Worm (Caenorhabditis elegans): ENCODE data around the gene nphp-1.

Gene nphp-1

ce11 chrII:10665031-10665430 lies 13.0 kb upstream of the nphp-1 start, which contains the start of gene D2089.3:
Gene D2089.3 (minus strand): TSS chrII:10665131.
- TF ChIP-seq snpc-4 (tag; optimal IDR thresholded peaks at IDR 0.05), result no peak
- no peak for TF ChIP-seq hlh-1 (tag; optimal IDR thresholded peaks at IDR 0.05)
- no peak for TF ChIP-seq ceh-39 (tag; optimal IDR thresholded peaks at IDR 0.05)
- no peak for TF ChIP-seq nhr-237 (tag; optimal IDR thresholded peaks at IDR 0.05)
- no peak for TF ChIP-seq unc-39 (tag; optimal IDR thresholded peaks at IDR 0.05)
- TF ChIP-seq unc-120 (tag; optimal IDR thresholded peaks at IDR 0.05; ENCODE audit: poor library complexity, severe bottlenecking), result no peak

- TF ChIP-seq zip-8 (tag; optimal IDR thresholded peaks at IDR 0.05) (no peak), lin-13 (tag; optimal IDR thresholded peaks at IDR 0.05) (no peak), ces-1 (GFP tag; optimal IDR thresholded peaks at IDR 0.05) (peak; percentile 43), cnd-1 (tag; optimal IDR thresholded peaks at IDR 0.05) (no peak), ceh-39 (tag; optimal IDR thresholded peaks at IDR 0.05) (peak; percentile 51), unc-120 (tag; optimal IDR thresholded peaks at IDR 0.05; ENCODE audit: poor library complexity, severe bottlenecking) (no peak), nhr-28 (tag; optimal IDR thresholded peaks at IDR 0.05) (no peak), mab-5 (tag; optimal IDR thresholded peaks at IDR 0.05) (no peak), ceh-43 (GFP tag; optimal IDR thresholded peaks at IDR 0.05) (no peak), unc-62 (GFP tag; optimal IDR thresholded peaks at IDR 0.05) (no peak), mep-1 (tag; optimal IDR thresholded peaks at IDR 0.05) (no peak), pha-4 (tag; optimal IDR thresholded peaks at IDR 0.05) (no peak), nhr-2 (tag; optimal IDR thresholded peaks at IDR 0.05) (no peak), drap-1 (GFP tag; optimal IDR thresholded peaks at IDR 0.05) (no peak), snpc-4 (tag; optimal IDR thresholded peaks at IDR 0.05) (no peak)
These were observed 10.6 kb upstream of the nphp-1 start, which contains the start of gene D2089.8 for ce11 chrII:10662698-10663097. Gene D2089.8 (minus strand): TSS chrII:10662781.

DNA sequence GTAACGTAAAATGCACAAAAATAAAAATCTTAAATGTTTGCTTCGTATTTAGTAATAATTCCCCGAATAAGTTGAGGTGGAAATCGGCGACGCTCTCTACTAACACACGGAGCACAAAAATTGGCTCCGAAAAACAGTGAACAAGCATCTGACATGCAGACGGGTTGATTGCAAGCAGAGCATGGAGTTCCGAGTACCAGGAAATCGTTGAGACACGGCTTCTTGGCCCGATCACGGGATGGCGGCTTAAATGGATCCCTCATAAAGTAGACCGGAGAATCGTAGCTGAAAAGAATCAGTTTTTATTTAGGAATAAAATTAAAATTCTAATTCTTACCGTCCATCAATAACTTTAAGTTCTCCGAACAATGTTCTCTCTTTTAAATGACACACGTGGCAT lies 10.2 kb upstream of the nphp-1 start:
- TF ChIP-seq unc-120 (tag; optimal IDR thresholded peaks at IDR 0.05; ENCODE audit: poor library complexity, severe bottlenecking) (no peak), ceh-83 (GFP tag; optimal IDR thresholded peaks at IDR 0.05) (peak; percentile 15), mab-5 (tag; optimal IDR thresholded peaks at IDR 0.05) (no peak), unc-39 (tag; optimal IDR thresholded peaks at IDR 0.05) (no peak), sptf-1 (tag; optimal IDR thresholded peaks at IDR 0.05) (no peak), nhr-237 (tag; optimal IDR thresholded peaks at IDR 0.05) (no peak)

DNA sequence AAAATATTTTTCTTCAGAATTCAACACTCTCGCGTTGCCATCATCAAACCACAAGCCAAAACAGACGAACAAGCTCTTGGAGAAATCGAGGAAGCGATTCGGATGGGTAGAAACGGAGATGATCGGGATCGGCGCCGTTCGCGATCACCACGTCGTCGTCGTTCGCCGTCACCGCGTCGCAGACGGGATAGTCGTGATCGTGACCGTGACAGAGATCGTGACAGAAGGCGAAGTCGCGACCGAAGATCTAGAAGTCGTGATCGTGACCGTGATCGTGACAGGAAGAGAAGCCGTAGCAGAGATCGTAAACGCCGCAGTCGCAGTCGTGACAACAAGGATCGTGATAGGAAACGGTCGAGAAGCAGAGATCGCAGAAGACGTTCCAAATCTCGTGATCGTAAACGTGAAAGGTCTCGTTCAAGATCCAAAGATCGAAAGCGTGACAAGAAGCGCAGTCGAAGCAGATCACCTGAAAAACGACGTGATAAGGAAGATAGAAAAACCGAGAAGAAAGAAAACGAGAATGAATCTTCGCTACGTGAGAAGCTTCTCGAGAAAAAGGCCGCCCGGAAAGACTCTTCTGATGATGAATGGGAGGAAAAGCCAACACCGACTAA lies 9.5 kb upstream of the nphp-1 start:
- TF ChIP-seq zip-8 (tag; optimal IDR thresholded peaks at IDR 0.05) (no peak), ham-2 (GFP tag; optimal IDR thresholded peaks at IDR 0.05) (no peak), bed-3 (GFP tag; optimal IDR thresholded peaks at IDR 0.05) (no peak)

ce11 chrII:10660892-10661291 lies 8.8 kb upstream of the nphp-1 start, which contains the start of gene marc-2:
Gene marc-2 (minus strand): TSS chrII:10660992.
- TF ChIP-seq pha-4 (tag; optimal IDR thresholded peaks at IDR 0.05) (no peak), mep-1 (tag; optimal IDR thresholded peaks at IDR 0.05) (no peak), zip-8 (tag; optimal IDR thresholded peaks at IDR 0.05) (no peak), ham-2 (GFP tag; optimal IDR thresholded peaks at IDR 0.05) (no peak), flh-1 (GFP tag; optimal IDR thresholded peaks at IDR 0.05) (no peak), elt-3 (tag; optimal IDR thresholded peaks at IDR 0.05) (no peak)

DNA sequence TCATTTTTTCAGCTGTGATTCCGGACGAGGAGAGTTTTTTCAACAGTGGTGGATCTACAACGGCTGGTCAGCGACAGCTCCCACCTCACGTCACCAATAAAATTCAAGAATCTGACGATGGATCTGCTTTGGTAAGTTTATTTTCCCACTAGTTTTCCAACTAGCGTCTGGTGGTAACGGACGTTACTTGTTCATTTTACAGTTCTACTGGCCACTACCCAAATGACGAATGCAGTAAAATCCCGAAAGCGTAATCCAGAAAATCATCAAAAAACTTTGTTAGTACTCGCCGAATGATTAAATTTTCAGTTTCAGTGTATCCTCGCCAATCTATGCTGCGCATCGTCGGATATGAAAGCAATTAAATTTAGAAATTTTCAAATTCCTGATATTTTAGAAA lies 7.5 kb upstream of the nphp-1 start:
- TF ChIP-seq blmp-1 (tag; optimal IDR thresholded peaks at IDR 0.05) (no peak), pha-4 (tag; optimal IDR thresholded peaks at IDR 0.05) (no peak), cnd-1 (tag; optimal IDR thresholded peaks at IDR 0.05) (no peak), nhr-76 (tag; optimal IDR thresholded peaks at IDR 0.05) (no peak), flh-1 (GFP tag; optimal IDR thresholded peaks at IDR 0.05) (no peak), lin-32 (GFP tag; optimal IDR thresholded peaks at IDR 0.05) (no peak), nhr-28 (tag; optimal IDR thresholded peaks at IDR 0.05) (no peak)
